Fruit fly (Drosophila melanogaster) whole organism, embryonic: ENCODE results near the gene CG14043.

ENCODE experiments used
- B-H2 ChIP-seq: fragments of 200-800 bp; sonication (Bioruptor generic); optimal IDR thresholded peaks from 2 replicates; lab custom pipeline; 2018; ENCODE audit warnings: missing biosample characterization, mild to moderate bottlenecking, missing genetic modification characterization
- CG10543 ChIP-seq: fragments of 200-800 bp; sonication (Bioruptor generic); optimal IDR thresholded peaks from 3 replicates; lab custom pipeline; 2017; ENCODE audit warnings: missing biosample characterization, mild to moderate bottlenecking, missing genetic modification characterization, moderate library complexity
- CG10979 ChIP-seq: fragments of 200-800 bp; sonication (Bioruptor generic); optimal IDR thresholded peaks from 2 replicates; lab custom pipeline; 2018; ENCODE audit warnings: missing biosample characterization, mild to moderate bottlenecking, missing genetic modification characterization, moderate library complexity
- CG1233 ChIP-seq: fragments of 200-800 bp; sonication (Bioruptor generic); optimal IDR thresholded peaks from 4 replicates; lab custom pipeline; 2018; ENCODE audit warnings: missing biosample characterization, mild to moderate bottlenecking, missing genetic modification characterization
- CG12769 ChIP-seq: fragments of 200-800 bp; sonication (Bioruptor generic); optimal IDR thresholded peaks from 2 replicates; lab custom pipeline; 2019; ENCODE audit warnings: missing biosample characterization, mild to moderate bottlenecking, missing genetic modification characterization, moderate library complexity
- CG13296 ChIP-seq: fragments of 200-800 bp; sonication (Bioruptor generic); optimal IDR thresholded peaks from 3 replicates; lab custom pipeline; 2018; ENCODE audit warnings: missing biosample characterization, mild to moderate bottlenecking, missing genetic modification characterization
- CG15479 ChIP-seq: fragments of 200-800 bp; sonication (Bioruptor generic); optimal IDR thresholded peaks from 3 replicates; lab custom pipeline; 2019; ENCODE audit warnings: missing biosample characterization, mild to moderate bottlenecking, missing genetic modification characterization, moderate library complexity
- CG15601 ChIP-seq: fragments of 200-800 bp; sonication (Bioruptor generic); optimal IDR thresholded peaks from 3 replicates; lab custom pipeline; 2019; ENCODE audit warnings: missing biosample characterization, mild to moderate bottlenecking, missing genetic modification characterization, moderate library complexity
- CG16863 ChIP-seq: fragments of 200-800 bp; sonication (Bioruptor generic); optimal IDR thresholded peaks from 3 replicates; lab custom pipeline; 2016; ENCODE audit warnings: missing biosample characterization, missing genetic modification characterization
- CG17361 ChIP-seq: fragments of 200-800 bp; sonication (Bioruptor generic); IDR thresholded peaks from 3 replicates; pipeline ENCODE4 v1.3.6; 2022; ENCODE audit warnings: missing biosample characterization, missing genetic modification characterization
- CG17385 ChIP-seq: fragments of 200-800 bp; sonication (Bioruptor generic); optimal IDR thresholded peaks from 3 replicates; lab custom pipeline; 2018; ENCODE audit warnings: missing biosample characterization, mild to moderate bottlenecking, missing genetic modification characterization
- CG2199 ChIP-seq: fragments of 200-800 bp; sonication (Bioruptor generic); IDR thresholded peaks from 3 replicates; pipeline ENCODE4 v1.3.6; 2022; ENCODE audit warnings: missing biosample characterization, missing genetic modification characterization
- CG2712 ChIP-seq: fragments of 200-800 bp; optimal IDR thresholded peaks from 3 replicates; lab custom pipeline; 2019; ENCODE audit warnings: missing biosample characterization, mild to moderate bottlenecking, missing genetic modification characterization, moderate library complexity
- CG3163 ChIP-seq: fragments of 200-800 bp; sonication (Bioruptor generic); optimal IDR thresholded peaks from 3 replicates; lab custom pipeline; 2016; ENCODE audit warnings: missing biosample characterization, missing genetic modification characterization
- CG32532 ChIP-seq: fragments of 200-800 bp; sonication (Bioruptor generic); IDR thresholded peaks from 2 replicates; pipeline ENCODE4 v1.3.6; 2022; ENCODE audit warnings: missing biosample characterization, missing genetic modification characterization
- CG34376 ChIP-seq: fragments of 200-800 bp; sonication (Bioruptor generic); optimal IDR thresholded peaks from 2 replicates; lab custom pipeline; 2018; ENCODE audit warnings: missing biosample characterization, mild to moderate bottlenecking, missing genetic modification characterization
- CG42726 ChIP-seq: fragments of 200-800 bp; sonication (Bioruptor generic); IDR thresholded peaks from 2 replicates; pipeline ENCODE4 v1.3.6; 2022; ENCODE audit warnings: missing biosample characterization, missing genetic modification characterization; ENCODE audit not compliant: partially characterized antibody
- CG6689 ChIP-seq: fragments of 200-800 bp; sonication (Bioruptor generic); IDR thresholded peaks from 2 replicates; pipeline ENCODE4 v1.3.6; 2022; ENCODE audit warnings: missing biosample characterization, missing genetic modification characterization
- CG6791 ChIP-seq: fragments of 200-800 bp; sonication (Bioruptor generic); IDR thresholded peaks from 3 replicates; pipeline ENCODE4 v1.3.6; 2022; ENCODE audit warnings: missing biosample characterization, missing genetic modification characterization; ENCODE audit not compliant: partially characterized antibody
- Deaf1 ChIP-seq: fragments of 200-800 bp; optimal IDR thresholded peaks from 3 replicates; lab custom pipeline; 2019; ENCODE audit warnings: missing biosample characterization, mild to moderate bottlenecking, missing genetic modification characterization, moderate library complexity
- Dll ChIP-seq: fragments of 200-800 bp; sonication (Bioruptor generic); IDR thresholded peaks from 4 replicates; pipeline ENCODE4 v1.3.6; 2022; ENCODE audit warnings: missing biosample characterization, missing genetic modification characterization; ENCODE audit not compliant: partially characterized antibody
- Elba2 ChIP-seq: fragments of 200-800 bp; sonication (Bioruptor generic); optimal IDR thresholded peaks from 3 replicates; lab custom pipeline; 2016; ENCODE audit warnings: missing biosample characterization, missing genetic modification characterization
- HLH3B ChIP-seq: fragments of 200-800 bp; sonication (Bioruptor generic); IDR thresholded peaks from 2 replicates; pipeline ENCODE4 v1.3.6; 2022; ENCODE audit warnings: missing biosample characterization, missing genetic modification characterization
- Hand ChIP-seq: fragments of 200-800 bp; sonication (Bioruptor generic); optimal IDR thresholded peaks from 2 replicates; lab custom pipeline; 2017; ENCODE audit warnings: mild to moderate bottlenecking, missing biosample characterization, missing genetic modification reagents, missing genetic modification characterization
- MBD-R2 ChIP-seq: fragments of 200-800 bp; sonication (Bioruptor generic); IDR thresholded peaks from 2 replicates; pipeline ENCODE4 v1.3.6; 2022; ENCODE audit warnings: missing biosample characterization, missing genetic modification characterization
- Med ChIP-seq: fragments of 200-800 bp; sonication (Bioruptor generic); peaks from one replicate; lab custom pipeline; 2016; ENCODE audit warnings: missing biosample characterization, missing genetic modification characterization, mild to moderate bottlenecking, inconsistent platforms, moderate library complexity
- NC2β ChIP-seq: fragments of 200-800 bp; sonication (Bioruptor generic); optimal IDR thresholded peaks from 2 replicates; lab custom pipeline; 2016; ENCODE audit warnings: missing biosample characterization, missing genetic modification characterization
- Pdp1 ChIP-seq, 2 experiments: fragments of 200-800 bp; sonication (Bioruptor generic); optimal IDR thresholded peaks; 3 replicates each; lab custom pipeline; 2016; ENCODE audit warnings: missing biosample characterization in 2 of 2, missing genetic modification characterization in 2 of 2, mild to moderate bottlenecking in 1 of 2, moderate library complexity in 1 of 2
- Scr ChIP-seq: fragments of 200-800 bp; sonication (Bioruptor generic); IDR thresholded peaks from 2 replicates; pipeline ENCODE4 v1.3.6; 2022; ENCODE audit warnings: missing biosample characterization, missing genetic modification characterization; ENCODE audit not compliant: partially characterized antibody
- Trl ChIP-seq, 3 experiments: fragments of >200 bp in 2 of 3; fragments of 200-800 bp in 1 of 3; sonication (Bioruptor generic) in 1 of 3; optimal IDR thresholded peaks; 2 replicates in 1 of 3; 3 replicates in 2 of 3; lab custom pipeline; 2016 to 2017; ENCODE audit warnings: missing biosample characterization in 1 of 3, missing genetic modification characterization in 1 of 3
- Vsx1 ChIP-seq: fragments of 200-800 bp; sonication (Bioruptor generic); optimal IDR thresholded peaks from 2 replicates; lab custom pipeline; 2017; ENCODE audit warnings: missing biosample characterization, mild to moderate bottlenecking, missing genetic modification characterization, missing genetic modification reagents
- ato ChIP-seq: fragments of 200-800 bp; sonication (Bioruptor generic); IDR thresholded peaks from 2 replicates; pipeline ENCODE4 v1.3.6; 2022; ENCODE audit warnings: missing biosample characterization, missing genetic modification characterization; ENCODE audit not compliant: partially characterized antibody
- chinmo ChIP-seq: fragments of 200-800 bp; sonication (Bioruptor generic); IDR thresholded peaks from 4 replicates; pipeline ENCODE4 v1.3.6; 2022; ENCODE audit warnings: missing biosample characterization, missing genetic modification characterization; ENCODE audit not compliant: partially characterized antibody
- crc ChIP-seq: fragments of 200-800 bp; sonication (Bioruptor generic); optimal IDR thresholded peaks from 2 replicates; lab custom pipeline; 2016; ENCODE audit warnings: missing biosample characterization, missing genetic modification characterization
- cwo ChIP-seq: fragments of 200-800 bp; sonication (Bioruptor generic); optimal IDR thresholded peaks from 3 replicates; lab custom pipeline; 2017; ENCODE audit warnings: missing biosample characterization, missing genetic modification characterization, mild to moderate bottlenecking, moderate library complexity, missing genetic modification reagents
- exex ChIP-seq: fragments of 200-800 bp; sonication (Bioruptor generic); optimal IDR thresholded peaks from 4 replicates; lab custom pipeline; 2018; ENCODE audit warnings: missing biosample characterization, mild to moderate bottlenecking, missing genetic modification characterization, moderate library complexity
- grn ChIP-seq: fragments of 200-800 bp; sonication (Bioruptor generic); optimal IDR thresholded peaks from 3 replicates; lab custom pipeline; 2017; ENCODE audit warnings: missing biosample characterization, missing genetic modification characterization
- gsb ChIP-seq: fragments of 200-800 bp; sonication (Bioruptor generic); IDR thresholded peaks from 2 replicates; pipeline ENCODE4 v1.3.6; 2022; ENCODE audit warnings: missing biosample characterization, missing genetic modification characterization
- gt ChIP-seq: fragments of 200-800 bp; sonication (Bioruptor generic); IDR thresholded peaks from 2 replicates; pipeline ENCODE4 v1.3.6; 2022; ENCODE audit warnings: missing biosample characterization, missing genetic modification characterization
- lola ChIP-seq, 3 experiments: fragments of >200 bp in 2 of 3; fragments of 200-800 bp in 1 of 3; sonication (Bioruptor generic) in 1 of 3; optimal IDR thresholded peaks; 2 replicates each; lab custom pipeline; 2017 to 2019; ENCODE audit warnings: missing biosample characterization in 3 of 3, missing genetic modification characterization in 3 of 3, mild to moderate bottlenecking in 1 of 3, moderate library complexity in 1 of 3
- pzg ChIP-seq: fragments of 200-800 bp; sonication (Bioruptor generic); optimal IDR thresholded peaks from 3 replicates; lab custom pipeline; 2018; ENCODE audit warnings: missing biosample characterization, mild to moderate bottlenecking, missing genetic modification characterization, moderate library complexity
- sd ChIP-seq: fragments of 200-800 bp; sonication (Bioruptor generic); optimal IDR thresholded peaks from 3 replicates; lab custom pipeline; 2018; ENCODE audit warnings: missing biosample characterization, mild to moderate bottlenecking, missing genetic modification characterization, moderate library complexity
- sens ChIP-seq: fragments of 200-800 bp; sonication (Bioruptor generic); peaks from one replicate; lab custom pipeline; 2016; ENCODE audit warnings: missing biosample characterization, missing genetic modification characterization
- sens-2 ChIP-seq: fragments of 200-800 bp; sonication (Bioruptor generic); IDR thresholded peaks from 2 replicates; pipeline ENCODE4 v1.3.6; 2022; ENCODE audit warnings: missing biosample characterization, missing genetic modification characterization
- sim ChIP-seq: fragments of 200-800 bp; sonication (Bioruptor generic); IDR thresholded peaks from 2 replicates; pipeline ENCODE4 v1.3.6; 2022; ENCODE audit warnings: missing biosample characterization, missing genetic modification characterization
- sqz ChIP-seq: fragments of 200-800 bp; sonication (Bioruptor generic); optimal IDR thresholded peaks from 3 replicates; lab custom pipeline; 2018; ENCODE audit warnings: missing biosample characterization, mild to moderate bottlenecking, missing genetic modification characterization
- ttk ChIP-seq: fragments of 200-800 bp; sonication (Bioruptor generic); IDR thresholded peaks from 2 replicates; pipeline ENCODE4 v2.1.2; 2022; ENCODE audit warnings: missing biosample characterization, missing genetic modification characterization
- zen ChIP-seq: fragments of 200-800 bp; sonication (Bioruptor generic); optimal IDR thresholded peaks from 3 replicates; lab custom pipeline; 2018; ENCODE audit warnings: missing biosample characterization, mild to moderate bottlenecking, missing genetic modification characterization, moderate library complexity

CG14043 gene

DNA sequence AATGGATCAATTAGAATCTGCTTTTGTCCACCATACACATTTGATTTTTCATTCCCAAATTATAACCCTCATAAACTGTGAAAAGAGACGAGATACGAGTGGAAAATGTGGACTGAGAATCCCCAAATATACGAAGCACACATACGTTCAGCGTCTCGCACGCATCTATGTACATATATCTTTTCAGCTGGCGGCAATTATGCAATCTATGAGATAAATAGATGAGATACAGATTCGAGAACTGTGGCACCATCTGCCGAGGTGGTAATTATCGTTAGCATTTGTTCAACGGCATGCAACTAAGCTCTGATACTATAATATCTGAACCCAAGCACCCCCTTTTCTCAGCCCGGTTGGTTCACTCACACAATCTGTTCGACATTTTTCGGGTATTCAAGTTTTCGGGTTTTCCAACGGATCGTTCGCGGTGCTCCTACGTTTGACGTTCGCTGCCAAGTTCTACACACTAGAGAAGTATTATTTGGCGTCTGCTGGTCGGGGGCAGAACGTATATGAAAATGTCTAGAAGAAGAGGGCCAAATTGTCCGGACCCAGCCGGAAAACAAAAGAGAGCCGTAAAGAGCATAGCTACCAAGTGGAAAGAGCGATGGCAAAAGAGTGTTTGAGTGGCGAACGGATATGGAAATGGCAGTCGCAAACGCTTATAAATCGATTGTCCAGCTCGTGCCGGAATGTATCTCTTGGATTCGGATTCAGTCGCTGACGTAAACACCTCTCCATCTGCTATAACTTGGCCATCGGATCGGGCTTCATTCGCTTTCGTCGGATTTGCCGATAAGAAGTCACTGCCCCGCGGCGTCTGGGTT, 23.7 kb downstream of the CG14043 start:
- TF ChIP-seq CG17385 (GFP tag; lab: Kevin White, UChicago) (peak; percentile 34), pzg (no peak), CG10543 (GFP tag; lab: Kevin White, UChicago) (peak; percentile 33), CG17361 (no peak), exex (tag; lab: Kevin White, UChicago) (no peak), grn (GFP tag; lab: Kevin White, UChicago) (no peak), Trl (optimal IDR thresholded peaks at IDR 0.05; lab: Kevin White, UChicago) (peak; percentile 52 to 77), Trl (GFP tag; optimal IDR thresholded peaks at IDR 0.05; lab: Kevin White, UChicago) (no peak), Pdp1 (GFP tag; optimal IDR thresholded peaks at IDR 0.05; lab: Kevin White, UChicago) (peak in 1 of 2 experiments; percentile 95), CG2712 (tag; lab: Kevin White, UChicago) (no peak), ato (no peak), Med (GFP tag; lab: Kevin White, UChicago) (peak; percentile 73), sd (tag; lab: Kevin White, UChicago) (peak; percentile 86), Hand (GFP tag; lab: Kevin White, UChicago) (no peak), CG6689 (GFP tag; lab: Robert Waterston, UW) (no peak), CG15479 (GFP tag; lab: Kevin White, UChicago) (peak; percentile 35), CG13296 (peak; percentile 11), CG6791 (GFP tag; lab: Robert Waterston, UW) (no peak), CG1233 (GFP tag; lab: Kevin White, UChicago) (no peak), CG42726 (GFP tag; lab: Robert Waterston, UW) (no peak), CG16863 (GFP tag; lab: Kevin White, UChicago) (no peak), CG3163 (GFP tag; lab: Kevin White, UChicago) (peak; percentile 93), chinmo (GFP tag; lab: Robert Waterston, UW) (0 out of 4 replicates have a peak, but pooled peaks have one; percentile 28), sqz (no peak), sens (GFP tag; lab: Kevin White, UChicago) (peak; percentile 50), Scr (GFP tag; lab: Robert Waterston, UW) (peak; percentile 22; the same call in 1 of the 2 replicates), CG12769 (tag; lab: Kevin White, UChicago) (peak; percentile 66), Dll (GFP tag; lab: Robert Waterston, UW) (no peak), gsb (GFP tag; lab: Robert Waterston, UW) (no peak), Deaf1 (tag; lab: Kevin White, UChicago) (peak; percentile 71), B-H2 (GFP tag; lab: Kevin White, UChicago) (no peak), CG32532 (peak; percentile 11; the same call in 1 of the 2 replicates), ttk (GFP tag; lab: Robert Waterston, UW) (no peak)

DNA sequence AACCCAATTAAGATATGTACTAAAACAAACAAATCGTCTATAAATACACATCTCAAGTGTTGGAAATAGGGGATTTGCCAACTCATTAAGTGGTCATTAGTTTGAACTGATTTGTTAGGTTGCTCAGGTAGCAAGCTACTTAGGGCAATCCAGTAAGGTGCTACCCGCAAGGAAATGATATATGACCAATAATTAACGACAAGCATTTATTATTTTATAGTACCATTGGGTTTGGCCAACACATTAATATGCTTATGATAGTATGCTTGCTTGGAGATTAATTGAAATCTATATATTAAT, 24.3 kb downstream of the CG14043 start:
- TF ChIP-seq Vsx1 (GFP tag; lab: Kevin White, UChicago) (peak; percentile 71), sim (GFP tag; lab: Robert Waterston, UW) (no peak), CG34376 (GFP tag; lab: Kevin White, UChicago) (peak; percentile 36), zen (tag; lab: Kevin White, UChicago) (peak; percentile 92), MBD-R2 (no peak), cwo (peak; percentile 27), Elba2 (GFP tag; lab: Kevin White, UChicago) (no peak), exex (tag; lab: Kevin White, UChicago) (peak; percentile 98), gt (GFP tag; lab: Robert Waterston, UW) (no peak), sens-2 (GFP tag; lab: Robert Waterston, UW) (peak; percentile 55; the same call in 1 of the 2 replicates), lola (GFP tag; optimal IDR thresholded peaks at IDR 0.05; lab: Kevin White, UChicago) (no peak), HLH3B (no peak), crc (GFP tag; lab: Kevin White, UChicago) (no peak), CG2199 (GFP tag; lab: Robert Waterston, UW) (no peak), NC2β (GFP tag; lab: Kevin White, UChicago) (no peak), CG15601 (tag; lab: Kevin White, UChicago) (no peak), CG10979 (tag; lab: Kevin White, UChicago) (no peak), CG3163 (GFP tag; lab: Kevin White, UChicago) (no peak)
